Fruit fly (Drosophila melanogaster) whole organism, embryonic: Measurements from ENCODE around the gene CG10413.

Source experiments
- CG10543 ChIP-seq: fragments of 200-800 bp; sonication (Bioruptor generic); optimal IDR thresholded peaks from 3 replicates; lab custom pipeline; 2017; ENCODE audit warnings: missing biosample characterization, mild to moderate bottlenecking, missing genetic modification characterization, moderate library complexity
- CG11456 ChIP-seq: fragments of 200-800 bp; sonication (Bioruptor generic); IDR thresholded peaks from 3 replicates; pipeline ENCODE4 v1.3.6; 2022; ENCODE audit warnings: missing biosample characterization, missing genetic modification characterization
- CG11723 ChIP-seq: fragments of 200-800 bp; sonication (Bioruptor generic); optimal IDR thresholded peaks from 2 replicates; lab custom pipeline; 2017; ENCODE audit warnings: missing biosample characterization, mild to moderate bottlenecking, missing genetic modification characterization
- CG12769 ChIP-seq: fragments of 200-800 bp; sonication (Bioruptor generic); optimal IDR thresholded peaks from 2 replicates; lab custom pipeline; 2019; ENCODE audit warnings: missing biosample characterization, mild to moderate bottlenecking, missing genetic modification characterization, moderate library complexity
- CG14667 ChIP-seq: fragments of 200-800 bp; sonication (Bioruptor generic); IDR thresholded peaks from 2 replicates; pipeline ENCODE4 v1.3.6; 2022; ENCODE audit warnings: missing biosample characterization, missing genetic modification characterization
- CG14860 ChIP-seq: fragments of 200-800 bp; sonication (Bioruptor generic); IDR thresholded peaks from 3 replicates; pipeline ENCODE4 v1.3.6; 2022; ENCODE audit warnings: missing biosample characterization, missing genetic modification characterization; ENCODE audit not compliant: partially characterized antibody
- CG15514 ChIP-seq: fragments of 200-800 bp; sonication (Bioruptor generic); optimal IDR thresholded peaks from 3 replicates; lab custom pipeline; 2017; ENCODE audit warnings: missing biosample characterization, missing genetic modification characterization, mild to moderate bottlenecking, moderate library complexity, missing genetic modification reagents
- CG15696 ChIP-seq: fragments of 200-800 bp; sonication (Bioruptor generic); optimal IDR thresholded peaks from 2 replicates; lab custom pipeline; 2019; ENCODE audit warnings: missing biosample characterization, mild to moderate bottlenecking, missing genetic modification characterization, moderate library complexity
- CG16863 ChIP-seq: fragments of 200-800 bp; sonication (Bioruptor generic); optimal IDR thresholded peaks from 3 replicates; lab custom pipeline; 2016; ENCODE audit warnings: missing biosample characterization, missing genetic modification characterization
- CG17612 ChIP-seq: fragments of 200-800 bp; sonication (Bioruptor generic); IDR thresholded peaks from 2 replicates; pipeline ENCODE4 v1.3.6; 2022; ENCODE audit warnings: missing biosample characterization, missing genetic modification characterization
- CG43689 ChIP-seq: fragments of 200-800 bp; sonication (Bioruptor generic); IDR thresholded peaks from 2 replicates; pipeline ENCODE4 v1.3.6; 2022; ENCODE audit warnings: missing biosample characterization, missing genetic modification characterization
- CG4404 ChIP-seq: fragments of 200-800 bp; sonication (Bioruptor generic); IDR thresholded peaks from 2 replicates; pipeline ENCODE4 v1.3.6; 2022; ENCODE audit warnings: missing biosample characterization, missing genetic modification characterization
- CG6683 ChIP-seq: fragments of 200-800 bp; sonication (Bioruptor generic); optimal IDR thresholded peaks from 2 replicates; lab custom pipeline; 2017; ENCODE audit warnings: missing biosample characterization, mild to moderate bottlenecking, missing genetic modification characterization, missing genetic modification reagents
- CG7987 ChIP-seq: fragments of 200-800 bp; sonication (Bioruptor generic); optimal IDR thresholded peaks from 2 replicates; lab custom pipeline; 2018; ENCODE audit warnings: missing biosample characterization, mild to moderate bottlenecking, missing genetic modification characterization, moderate library complexity
- CG8281 ChIP-seq: fragments of 200-800 bp; sonication (Bioruptor generic); optimal IDR thresholded peaks from 2 replicates; lab custom pipeline; 2018; ENCODE audit warnings: missing biosample characterization, mild to moderate bottlenecking, missing genetic modification characterization, moderate library complexity
- CG8290 ChIP-seq, 3 experiments: fragments of 200-800 bp; sonication (Bioruptor generic); optimal IDR thresholded peaks; 2 replicates each; lab custom pipeline; 2016 to 2019; ENCODE audit warnings: missing biosample characterization in 3 of 3, missing genetic modification characterization in 3 of 3, mild to moderate bottlenecking in 2 of 3, moderate library complexity in 1 of 3
- CG8388 ChIP-seq: fragments of 200-800 bp; sonication (Bioruptor generic); optimal IDR thresholded peaks from 2 replicates; lab custom pipeline; 2019; ENCODE audit warnings: missing biosample characterization, mild to moderate bottlenecking, missing genetic modification characterization, moderate library complexity
- Camta ChIP-seq: fragments of 200-800 bp; sonication (Bioruptor generic); optimal IDR thresholded peaks from 2 replicates; lab custom pipeline; 2016; ENCODE audit warnings: missing biosample characterization, missing genetic modification characterization
- D ChIP-seq, 2 experiments: fragments of 200-800 bp in 1 of 2; fragments of >200 bp in 1 of 2; sonication (Bioruptor generic) in 1 of 2; optimal IDR thresholded peaks; 2 replicates in 1 of 2; 3 replicates in 1 of 2; lab custom pipeline; 2017; ENCODE audit warnings: mild to moderate bottlenecking in 1 of 2, missing biosample characterization in 1 of 2, missing genetic modification characterization in 1 of 2, missing genetic modification reagents in 1 of 2
- Dfd ChIP-seq, 2 experiments: fragments of >200 bp; optimal IDR thresholded peaks; 2 replicates each; lab custom pipeline; 2017; ENCODE audit warnings: missing biosample characterization in 2 of 2, missing genetic modification characterization in 2 of 2
- Eip74EF ChIP-seq, 2 experiments: fragments of 200-800 bp in 1 of 2; fragments of >200 bp in 1 of 2; sonication (Bioruptor generic) in 1 of 2; optimal IDR thresholded peaks; 2 replicates each; lab custom pipeline; 2017 to 2019; ENCODE audit warnings: missing biosample characterization in 2 of 2, missing genetic modification characterization in 2 of 2, mild to moderate bottlenecking in 1 of 2, moderate library complexity in 1 of 2
- Ets65A ChIP-seq: fragments of 200-800 bp; sonication (Bioruptor generic); peaks from one replicate; lab custom pipeline; 2016; ENCODE audit warnings: missing biosample characterization, missing genetic modification characterization
- Hey ChIP-seq: fragments of 200-800 bp; sonication (Bioruptor generic); optimal IDR thresholded peaks from 3 replicates; lab custom pipeline; 2018; ENCODE audit warnings: missing biosample characterization, mild to moderate bottlenecking, missing genetic modification characterization
- Hmr ChIP-seq: fragments of 200-800 bp; sonication (Bioruptor generic); optimal IDR thresholded peaks from 3 replicates; lab custom pipeline; 2017; ENCODE audit warnings: mild to moderate bottlenecking, missing biosample characterization, missing genetic modification reagents, missing genetic modification characterization
- Hr39 ChIP-seq: fragments of >200 bp; optimal IDR thresholded peaks from 2 replicates; lab custom pipeline; 2017
- MESR4 ChIP-seq: fragments of 200-800 bp; sonication (Bioruptor generic); optimal IDR thresholded peaks from 2 replicates; lab custom pipeline; 2018; ENCODE audit warnings: missing biosample characterization, mild to moderate bottlenecking, missing genetic modification characterization, moderate library complexity
- Mad ChIP-seq: fragments of 200-800 bp; sonication (Bioruptor generic); optimal IDR thresholded peaks from 2 replicates; lab custom pipeline; 2016; ENCODE audit warnings: missing biosample characterization, missing genetic modification characterization
- Nf-YC ChIP-seq: fragments of 200-800 bp; optimal IDR thresholded peaks from 3 replicates; lab custom pipeline; 2019; ENCODE audit warnings: missing biosample characterization, mild to moderate bottlenecking, missing genetic modification characterization, moderate library complexity
- NfI ChIP-seq: fragments of 200-800 bp; sonication (Bioruptor generic); optimal IDR thresholded peaks from 3 replicates; lab custom pipeline; 2018; ENCODE audit warnings: missing biosample characterization, mild to moderate bottlenecking, missing genetic modification characterization, moderate library complexity
- Ssrp ChIP-seq: fragments of 200-800 bp; sonication (Bioruptor generic); optimal IDR thresholded peaks from 2 replicates; lab custom pipeline; 2018; ENCODE audit warnings: missing biosample characterization, mild to moderate bottlenecking, missing genetic modification characterization, moderate library complexity
- ac ChIP-seq: fragments of 200-800 bp; sonication (Bioruptor generic); optimal IDR thresholded peaks from 3 replicates; lab custom pipeline; 2017; ENCODE audit warnings: missing biosample characterization, mild to moderate bottlenecking, missing genetic modification characterization
- al ChIP-seq: fragments of 200-800 bp; sonication (Bioruptor generic); IDR thresholded peaks from 2 replicates; pipeline ENCODE4 v1.3.6; 2022; ENCODE audit warnings: missing biosample characterization, missing genetic modification characterization
- cato ChIP-seq: fragments of 200-800 bp; sonication (Bioruptor generic); optimal IDR thresholded peaks from 2 replicates; lab custom pipeline; 2016; ENCODE audit warnings: missing biosample characterization, missing genetic modification characterization, borderline replicate concordance
- crp ChIP-seq, 2 experiments: fragments of 200-800 bp; sonication (Bioruptor generic); optimal IDR thresholded peaks; 2 replicates in 1 of 2; 3 replicates in 1 of 2; lab custom pipeline; 2017; ENCODE audit warnings: missing biosample characterization in 2 of 2, missing genetic modification characterization in 2 of 2, mild to moderate bottlenecking in 1 of 2, moderate library complexity in 1 of 2
- eve ChIP-seq, 2 experiments: fragments of >200 bp; optimal IDR thresholded peaks; 2 replicates each; lab custom pipeline; 2017; ENCODE audit warnings: missing biosample characterization in 2 of 2, missing genetic modification characterization in 2 of 2
- fru ChIP-seq: fragments of >200 bp; optimal IDR thresholded peaks from 2 replicates; lab custom pipeline; 2017
- gfzf ChIP-seq: fragments of 200-800 bp; sonication (Bioruptor generic); optimal IDR thresholded peaks from 2 replicates; lab custom pipeline; 2016; ENCODE audit warnings: missing biosample characterization, mild to moderate bottlenecking, missing genetic modification characterization, moderate library complexity
- hbn ChIP-seq: fragments of 200-800 bp; sonication (Bioruptor generic); IDR thresholded peaks from 2 replicates; pipeline ENCODE4 v1.3.6; 2022; ENCODE audit warnings: missing biosample characterization, missing genetic modification characterization; ENCODE audit not compliant: partially characterized antibody
- her ChIP-seq: fragments of 200-800 bp; sonication (Bioruptor generic); optimal IDR thresholded peaks from 2 replicates; lab custom pipeline; 2016; ENCODE audit warnings: missing biosample characterization, missing genetic modification characterization
- kay ChIP-seq: fragments of 200-800 bp; sonication (Bioruptor generic); optimal IDR thresholded peaks from 2 replicates; lab custom pipeline; 2016; ENCODE audit warnings: missing biosample characterization, missing genetic modification characterization
- knrl ChIP-seq: fragments of 200-800 bp; sonication (Bioruptor generic); IDR thresholded peaks from 3 replicates; pipeline ENCODE4 v1.3.6; 2022; ENCODE audit warnings: missing biosample characterization, missing genetic modification characterization; ENCODE audit not compliant: partially characterized antibody
- nerfin-2 ChIP-seq: fragments of 200-800 bp; sonication (Bioruptor generic); IDR thresholded peaks from 2 replicates; pipeline ENCODE4 v1.3.6; 2022; ENCODE audit warnings: missing biosample characterization, missing genetic modification characterization; ENCODE audit not compliant: partially characterized antibody
- oc ChIP-seq: fragments of 200-800 bp; sonication (Bioruptor generic); optimal IDR thresholded peaks from 2 replicates; lab custom pipeline; 2018; ENCODE audit warnings: missing biosample characterization, mild to moderate bottlenecking, missing genetic modification characterization, moderate library complexity
- sens-2 ChIP-seq: fragments of 200-800 bp; sonication (Bioruptor generic); IDR thresholded peaks from 2 replicates; pipeline ENCODE4 v1.3.6; 2022; ENCODE audit warnings: missing biosample characterization, missing genetic modification characterization
- slp2 ChIP-seq: fragments of 200-800 bp; sonication (Bioruptor generic); optimal IDR thresholded peaks from 2 replicates; lab custom pipeline; 2016; ENCODE audit warnings: missing biosample characterization, missing genetic modification characterization
- ssp ChIP-seq: fragments of 200-800 bp; sonication (Bioruptor generic); IDR thresholded peaks from 2 replicates; pipeline ENCODE4 v1.3.6; 2022; ENCODE audit warnings: missing biosample characterization, missing genetic modification characterization
- tup ChIP-seq: fragments of 200-800 bp; sonication (Bioruptor generic); optimal IDR thresholded peaks from 2 replicates; lab custom pipeline; 2016; ENCODE audit warnings: missing biosample characterization, mild to moderate bottlenecking, missing genetic modification characterization, moderate library complexity

Gene CG10413

dm6 chr2L:18590100-18590941 lies 14.7 kb downstream of the CG10413 start, which contains the start of the genes Pde11 and CG15160:
Gene Pde11 (minus strand): TSS chr2L:18590342.
Gene CG15160 (plus strand): TSS chr2L:18590891.
- peak; percentile 73; the same call in 2 of the 3 replicates for TF ChIP-seq CG11456
- TF ChIP-seq cato (GFP tag; lab: Kevin White, UChicago) = no peak
- TF ChIP-seq CG8290 (GFP tag; optimal IDR thresholded peaks at IDR 0.05; lab: Kevin White, UChicago) = peak; percentile 56
- TF ChIP-seq CG8290 (tag; optimal IDR thresholded peaks at IDR 0.05; lab: Kevin White, UChicago) = peak in 1 of 2 experiments; percentile 8
- peak; percentile 8 for TF ChIP-seq CG15696
- TF ChIP-seq Camta = peak; percentile 20
- TF ChIP-seq Eip74EF (GFP tag; optimal IDR thresholded peaks at IDR 0.05; lab: Kevin White, UChicago) = no peak
- no peak for TF ChIP-seq Hey (tag; lab: Kevin White, UChicago)
- TF ChIP-seq D (optimal IDR thresholded peaks at IDR 0.05; lab: Kevin White, UChicago) = no peak
- TF ChIP-seq D (GFP tag; optimal IDR thresholded peaks at IDR 0.05; lab: Kevin White, UChicago) = no peak
- peak; percentile 24; the same call in 1 of the 2 replicates for TF ChIP-seq ssp (GFP tag; lab: Robert Waterston, UW)
- TF ChIP-seq gfzf (GFP tag; lab: Kevin White, UChicago) = peak; percentile 50
- TF ChIP-seq knrl = peak; percentile 100
- TF ChIP-seq CG15514 (GFP tag; lab: Kevin White, UChicago) = peak; percentile 75
- no peak for TF ChIP-seq CG8388 (GFP tag; lab: Kevin White, UChicago)
- TF ChIP-seq Hmr (GFP tag; lab: Kevin White, UChicago) = no peak
- no peak for TF ChIP-seq eve (GFP tag; optimal IDR thresholded peaks at IDR 0.05; lab: Kevin White, UChicago)
- TF ChIP-seq ac = no peak
- no peak for TF ChIP-seq CG43689 (GFP tag; lab: Robert Waterston, UW)
- no peak for TF ChIP-seq Hr39 (lab: Kevin White, UChicago)
- no peak for TF ChIP-seq sens-2 (GFP tag; lab: Robert Waterston, UW)
- TF ChIP-seq al (GFP tag; lab: Robert Waterston, UW) = no peak
- TF ChIP-seq CG14667 (GFP tag; lab: Robert Waterston, UW) = no peak
- TF ChIP-seq Mad (GFP tag; lab: Kevin White, UChicago) = no peak
- no peak for TF ChIP-seq CG11723 (GFP tag; lab: Kevin White, UChicago)
- TF ChIP-seq CG16863 = no peak
- TF ChIP-seq fru = no peak
- TF ChIP-seq CG14860 (GFP tag; lab: Robert Waterston, UW) = peak; percentile 99
- TF ChIP-seq MESR4 (GFP tag; lab: Kevin White, UChicago) = no peak
- TF ChIP-seq hbn (GFP tag; lab: Robert Waterston, UW) = peak; percentile 92
- TF ChIP-seq CG10543 (GFP tag; lab: Kevin White, UChicago) = peak; percentile 19
- no peak for TF ChIP-seq NfI (GFP tag; lab: Kevin White, UChicago)
- TF ChIP-seq CG8281 (tag; lab: Kevin White, UChicago) = no peak
- no peak for TF ChIP-seq CG12769 (tag; lab: Kevin White, UChicago)
- peak in 1 of 2 experiments; percentile 19 for TF ChIP-seq crp (GFP tag; optimal IDR thresholded peaks at IDR 0.05; lab: Kevin White, UChicago)
- no peak for TF ChIP-seq her (GFP tag; lab: Kevin White, UChicago)
- peak; percentile 39 for TF ChIP-seq CG7987
- TF ChIP-seq Ssrp (tag; lab: Kevin White, UChicago) = no peak
- TF ChIP-seq nerfin-2 (GFP tag; lab: Robert Waterston, UW) = peak; percentile 99
- no peak for TF ChIP-seq slp2 (GFP tag; lab: Kevin White, UChicago)
- TF ChIP-seq tup = no peak
- no peak for TF ChIP-seq CG6683 (GFP tag; lab: Kevin White, UChicago)
- TF ChIP-seq CG17612 (GFP tag; lab: Robert Waterston, UW) = no peak
- no peak for TF ChIP-seq Nf-YC
- peak; percentile 79 for TF ChIP-seq Ets65A (GFP tag; lab: Kevin White, UChicago)
- TF ChIP-seq oc (tag; lab: Kevin White, UChicago) = no peak
- TF ChIP-seq kay (GFP tag; lab: Kevin White, UChicago) = no peak
- no peak for TF ChIP-seq Dfd (GFP tag; optimal IDR thresholded peaks at IDR 0.05; lab: Kevin White, UChicago)
- TF ChIP-seq CG4404 (GFP tag; lab: Robert Waterston, UW) = no peak
